Fruit fly (Drosophila melanogaster): ENCODE measurements around the gene Agpat1.

Gene Agpat1

dm6 chrX:12765076-12765475 is at the start of gene Agpat1:
TSS of gene Agpat1 (plus strand) at chrX:12765266.
- no peak for TF ChIP-seq cic (GFP tag; optimal IDR thresholded peaks at IDR 0.05)
- peak; percentile 29 for TF ChIP-seq ovo (GFP tag; optimal IDR thresholded peaks at IDR 0.05)
- no peak for TF ChIP-seq cnc (optimal IDR thresholded peaks at IDR 0.05)

dm6 chrX:12718625-12719024 is 46.4 kb upstream of the Agpat1 start:
- TF ChIP-seq CG12768 (GFP tag; optimal IDR thresholded peaks at IDR 0.05), result no peak
- no peak for TF ChIP-seq tj (GFP tag; optimal IDR thresholded peaks at IDR 0.05)
- no peak for TF ChIP-seq CG14711 (tag; optimal IDR thresholded peaks at IDR 0.05)
- peak; percentile 14 for TF ChIP-seq pad (GFP tag; optimal IDR thresholded peaks at IDR 0.05)
- TF ChIP-seq kay (GFP tag; ENCODE audit: borderline replicate concordance), result no peak
- TF ChIP-seq CG7101 (tag; optimal IDR thresholded peaks at IDR 0.05), result no peak
- no peak for TF ChIP-seq cnc (optimal IDR thresholded peaks at IDR 0.05)
- TF ChIP-seq CG5204 (GFP tag; optimal IDR thresholded peaks at IDR 0.05), result no peak
- TF ChIP-seq CG7045 (GFP tag; optimal IDR thresholded peaks at IDR 0.05), result no peak
- TF ChIP-seq CG11617 (GFP tag; optimal IDR thresholded peaks at IDR 0.05), result no peak
- peak; percentile 46 for TF ChIP-seq ovo (GFP tag; optimal IDR thresholded peaks at IDR 0.05)

dm6 chrX:12719152-12719779 is 45.8 kb upstream of the Agpat1 start:
- TF ChIP-seq cic (GFP tag; optimal IDR thresholded peaks at IDR 0.05) (no peak), CG1620 (GFP tag; optimal IDR thresholded peaks at IDR 0.05) (peak; percentile 41), toe (GFP tag; optimal IDR thresholded peaks at IDR 0.05) (no peak), CG33017 (tag; optimal IDR thresholded peaks at IDR 0.05) (peak; percentile 48), CG7045 (GFP tag; optimal IDR thresholded peaks at IDR 0.05) (peak; percentile 58), CG5204 (GFP tag; optimal IDR thresholded peaks at IDR 0.05) (peak; percentile 59), Clk (GFP tag; optimal IDR thresholded peaks at IDR 0.05) (peak; percentile 53), CG12768 (GFP tag; optimal IDR thresholded peaks at IDR 0.05) (peak; percentile 30), cnc (optimal IDR thresholded peaks at IDR 0.05) (no peak), CG14711 (tag; optimal IDR thresholded peaks at IDR 0.05) (peak; percentile 70), bab1 (GFP tag; optimal IDR thresholded peaks at IDR 0.05) (peak; percentile 21), Hr96 (GFP tag; optimal IDR thresholded peaks at IDR 0.05) (no peak), CG11617 (GFP tag; optimal IDR thresholded peaks at IDR 0.05) (peak; percentile 68), CG7101 (tag; optimal IDR thresholded peaks at IDR 0.05) (peak; percentile 74), tj (GFP tag; optimal IDR thresholded peaks at IDR 0.05) (peak; percentile 66), Crg-1 (GFP tag; optimal IDR thresholded peaks at IDR 0.05) (no peak), kay (GFP tag; ENCODE audit: borderline replicate concordance) (no peak), Mnt (GFP tag; optimal IDR thresholded peaks at IDR 0.05) (peak; percentile 1), pad (GFP tag; optimal IDR thresholded peaks at IDR 0.05) (no peak), ovo (GFP tag; optimal IDR thresholded peaks at IDR 0.05) (no peak)

dm6 chrX:12719940-12720355 is 45.1 kb upstream of the Agpat1 start:
- TF ChIP-seq CG14711 (tag; optimal IDR thresholded peaks at IDR 0.05) (no peak), kay (GFP tag; ENCODE audit: borderline replicate concordance) (peak; percentile 91), cnc (optimal IDR thresholded peaks at IDR 0.05) (no peak), Crg-1 (GFP tag; optimal IDR thresholded peaks at IDR 0.05) (no peak), Hr96 (GFP tag; optimal IDR thresholded peaks at IDR 0.05) (no peak), Mnt (GFP tag; optimal IDR thresholded peaks at IDR 0.05) (no peak)

dm6 chrX:12721111-12721869 is 43.8 kb upstream of the Agpat1 start:
- peak; percentile 86 for TF ChIP-seq ovo (GFP tag; optimal IDR thresholded peaks at IDR 0.05)
- TF ChIP-seq kay (GFP tag; ENCODE audit: borderline replicate concordance), result peak; percentile 83
- no peak for TF ChIP-seq Hr96 (GFP tag; optimal IDR thresholded peaks at IDR 0.05)
- TF ChIP-seq CG1620 (GFP tag; optimal IDR thresholded peaks at IDR 0.05), result no peak
- peak; percentile 69 for TF ChIP-seq cic (GFP tag; optimal IDR thresholded peaks at IDR 0.05)
- TF ChIP-seq CG7101 (tag; optimal IDR thresholded peaks at IDR 0.05), result no peak
- TF ChIP-seq bab1 (GFP tag; optimal IDR thresholded peaks at IDR 0.05), result no peak
- TF ChIP-seq cnc (optimal IDR thresholded peaks at IDR 0.05), result no peak
- peak; percentile 52 for TF ChIP-seq pad (GFP tag; optimal IDR thresholded peaks at IDR 0.05)
- TF ChIP-seq tj (GFP tag; optimal IDR thresholded peaks at IDR 0.05), result peak; percentile 39
- peak; percentile 14 for TF ChIP-seq Clk (GFP tag; optimal IDR thresholded peaks at IDR 0.05)
- TF ChIP-seq Mnt (GFP tag; optimal IDR thresholded peaks at IDR 0.05), result peak; percentile 49
- no peak for TF ChIP-seq CG7045 (GFP tag; optimal IDR thresholded peaks at IDR 0.05)
- no peak for TF ChIP-seq CG33017 (tag; optimal IDR thresholded peaks at IDR 0.05)
- TF ChIP-seq CG5204 (GFP tag; optimal IDR thresholded peaks at IDR 0.05), result no peak
- TF ChIP-seq toe (GFP tag; optimal IDR thresholded peaks at IDR 0.05), result no peak
- TF ChIP-seq CG12768 (GFP tag; optimal IDR thresholded peaks at IDR 0.05), result peak; percentile 53
- TF ChIP-seq CG11617 (GFP tag; optimal IDR thresholded peaks at IDR 0.05), result peak; percentile 15
- TF ChIP-seq Crg-1 (GFP tag; optimal IDR thresholded peaks at IDR 0.05), result no peak
- peak; percentile 5 for TF ChIP-seq CG14711 (tag; optimal IDR thresholded peaks at IDR 0.05)

dm6 chrX:12722009-12722408 is 43.1 kb upstream of the Agpat1 start:
- TF ChIP-seq pad (GFP tag; optimal IDR thresholded peaks at IDR 0.05) (no peak), tj (GFP tag; optimal IDR thresholded peaks at IDR 0.05) (peak; percentile 100)
